Worm (Caenorhabditis elegans): ENCODE results near the gene spat-3.

The spat-3 gene

ce11 chrX:4586617-4587016 lies 19.1 kb downstream of the spat-3 start, which contains the start of gene C05E11.2:
Gene C05E11.2 (plus strand): TSS chrX:4586917.
- TF ChIP-seq W03F9.2 (tag; optimal IDR thresholded peaks at IDR 0.05) = no peak

ce11 chrX:4585579-4585978 lies 20.1 kb downstream of the spat-3 start, which contains the start of gene C05E11.7:
Gene C05E11.7 (minus strand): TSS chrX:4585679.
- no peak for TF ChIP-seq him-1 (tag; optimal IDR thresholded peaks at IDR 0.05)
- no peak for TF ChIP-seq dao-5 (tag; optimal IDR thresholded peaks at IDR 0.05)
- no peak for TF ChIP-seq W03F9.2 (tag; optimal IDR thresholded peaks at IDR 0.05)

- no peak for TF ChIP-seq dao-5 (tag; optimal IDR thresholded peaks at IDR 0.05)
- TF ChIP-seq W03F9.2 (tag; optimal IDR thresholded peaks at IDR 0.05) = no peak
- TF ChIP-seq him-1 (tag; optimal IDR thresholded peaks at IDR 0.05) = no peak
Observed at ce11 chrX:4578581-4578980, 27.1 kb downstream of the spat-3 start.

- TF ChIP-seq him-1 (tag; optimal IDR thresholded peaks at IDR 0.05) = no peak
- no peak for TF ChIP-seq W03F9.2 (tag; optimal IDR thresholded peaks at IDR 0.05)
- no peak for TF ChIP-seq dao-5 (tag; optimal IDR thresholded peaks at IDR 0.05)
Observed at ce11 chrX:4577941-4578340, 27.8 kb downstream of the spat-3 start, which contains the start of gene C05E11.3. Gene C05E11.3 (plus strand): TSS chrX:4578241.

ce11 chrX:4576272-4576671 lies 29.5 kb downstream of the spat-3 start:
- TF ChIP-seq W03F9.2 (tag; optimal IDR thresholded peaks at IDR 0.05) (no peak), dao-5 (tag; optimal IDR thresholded peaks at IDR 0.05) (no peak), him-1 (tag; optimal IDR thresholded peaks at IDR 0.05) (no peak)

ce11 chrX:4574873-4575272 lies 30.9 kb downstream of the spat-3 start:
- TF ChIP-seq dao-5 (tag; optimal IDR thresholded peaks at IDR 0.05) (no peak), W03F9.2 (tag; optimal IDR thresholded peaks at IDR 0.05) (no peak), him-1 (tag; optimal IDR thresholded peaks at IDR 0.05) (no peak)

ce11 chrX:4571137-4571536 lies 34.6 kb downstream of the spat-3 start, which contains the start of gene amt-1:
Gene amt-1 (plus strand): TSS chrX:4571437.
- TF ChIP-seq dao-5 (tag; optimal IDR thresholded peaks at IDR 0.05) (no peak), W03F9.2 (tag; optimal IDR thresholded peaks at IDR 0.05) (no peak), him-1 (tag; optimal IDR thresholded peaks at IDR 0.05) (no peak)

- TF ChIP-seq him-1 (tag; optimal IDR thresholded peaks at IDR 0.05) (no peak), W03F9.2 (tag; optimal IDR thresholded peaks at IDR 0.05) (no peak), dao-5 (tag; optimal IDR thresholded peaks at IDR 0.05) (no peak)
Observed at ce11 chrX:4569276-4569675, 36.5 kb downstream of the spat-3 start.

- TF ChIP-seq W03F9.2 (tag; optimal IDR thresholded peaks at IDR 0.05) (no peak), him-1 (tag; optimal IDR thresholded peaks at IDR 0.05) (no peak), dao-5 (tag; optimal IDR thresholded peaks at IDR 0.05) (no peak)
Observed at ce11 chrX:4567110-4567509, 38.6 kb downstream of the spat-3 start.

- TF ChIP-seq him-1 (tag; optimal IDR thresholded peaks at IDR 0.05) = no peak
- no peak for TF ChIP-seq W03F9.2 (tag; optimal IDR thresholded peaks at IDR 0.05)
- no peak for TF ChIP-seq dao-5 (tag; optimal IDR thresholded peaks at IDR 0.05)
Observed at ce11 chrX:4564717-4565316, 40.9 kb downstream of the spat-3 start, which contains the start of gene amt-4. Gene amt-4 (plus strand): TSS chrX:4565302.

- TF ChIP-seq W03F9.2 (tag; optimal IDR thresholded peaks at IDR 0.05) (no peak), him-1 (tag; optimal IDR thresholded peaks at IDR 0.05) (no peak), dao-5 (tag; optimal IDR thresholded peaks at IDR 0.05) (no peak)
Observed at ce11 chrX:4562288-4562687, 43.4 kb downstream of the spat-3 start.

ce11 chrX:4561863-4562262 lies 43.9 kb downstream of the spat-3 start, which contains the start of gene C05E11.6:
Gene C05E11.6 (plus strand): TSS chrX:4562163.
- TF ChIP-seq dao-5 (tag; optimal IDR thresholded peaks at IDR 0.05) = no peak
- TF ChIP-seq W03F9.2 (tag; optimal IDR thresholded peaks at IDR 0.05) = no peak
- no peak for TF ChIP-seq him-1 (tag; optimal IDR thresholded peaks at IDR 0.05)

ce11 chrX:4556028-4556427 lies 49.7 kb downstream of the spat-3 start:
- TF ChIP-seq him-1 (tag; optimal IDR thresholded peaks at IDR 0.05) = no peak
- no peak for TF ChIP-seq W03F9.2 (tag; optimal IDR thresholded peaks at IDR 0.05)
- no peak for TF ChIP-seq dao-5 (tag; optimal IDR thresholded peaks at IDR 0.05)

ce11 chrX:4554385-4554784 lies 51.3 kb downstream of the spat-3 start, which contains the start of gene ham-2:
Gene ham-2 (plus strand): TSS chrX:4554685.
- no peak for TF ChIP-seq W03F9.2 (tag; optimal IDR thresholded peaks at IDR 0.05)
- TF ChIP-seq dao-5 (tag; optimal IDR thresholded peaks at IDR 0.05) = no peak
- TF ChIP-seq him-1 (tag; optimal IDR thresholded peaks at IDR 0.05) = no peak

- no peak for TF ChIP-seq W03F9.2 (tag; optimal IDR thresholded peaks at IDR 0.05)
- TF ChIP-seq him-1 (tag; optimal IDR thresholded peaks at IDR 0.05) = no peak
- TF ChIP-seq dao-5 (tag; optimal IDR thresholded peaks at IDR 0.05) = no peak
Observed at ce11 chrX:4553491-4553890, 52.2 kb downstream of the spat-3 start.
